Worm (Caenorhabditis elegans): ENCODE data around the gene npp-19.

ce11 chrII:10784248-10784647, 14.0 kb downstream of the npp-19 start:
- TF ChIP-seq hlh-13 (GFP tag; optimal IDR thresholded peaks at IDR 0.05), result no peak
- TF ChIP-seq tbx-2 (tag; optimal IDR thresholded peaks at IDR 0.05), result no peak
- no peak for TF ChIP-seq ceh-14 (tag; optimal IDR thresholded peaks at IDR 0.05)
- TF ChIP-seq hlh-15 (tag; optimal IDR thresholded peaks at IDR 0.05), result no peak
- TF ChIP-seq ama-1 (optimal IDR thresholded peaks at IDR 0.05), result no peak
- no peak for TF ChIP-seq dve-1 (tag; optimal IDR thresholded peaks at IDR 0.05)
- TF ChIP-seq madf-2 (tag; optimal IDR thresholded peaks at IDR 0.05), result no peak
- TF ChIP-seq Y22D7AL.16 (tag; optimal IDR thresholded peaks at IDR 0.05), result no peak
- no peak for TF ChIP-seq pqm-1 (tag; optimal IDR thresholded peaks at IDR 0.05)
- TF ChIP-seq sox-4 (tag; optimal IDR thresholded peaks at IDR 0.05), result no peak
- TF ChIP-seq hlh-30 (tag; optimal IDR thresholded peaks at IDR 0.05; ENCODE audit: insufficient read depth), result no peak
